Worm (Caenorhabditis elegans) whole organism, L4 larva: ENCODE results near the gene nhr-210.
A peak's percentile ranks its signal among the peaks of the same experiment; 100 is the strongest.

Experiments used
- F37D6.2 ChIP-seq: sonication (generic microtip); optimal IDR thresholded peaks from 2 replicates; lab custom pipeline; 2016; ENCODE audit warnings: mild to moderate bottlenecking, missing genetic modification characterization, missing compliant biosample characterization
- F44E2.7 ChIP-seq: fragments of 200-800 bp; sonication (Bioruptor generic); IDR thresholded peaks from 2 replicates; pipeline ENCODE4 v2.1.2; 2022; ENCODE audit warnings: missing genetic modification characterization, missing compliant biosample characterization
- F49E8.2 ChIP-seq: sonication (generic microtip); optimal IDR thresholded peaks from 2 replicates; lab custom pipeline; 2016; ENCODE audit warnings: missing compliant biosample characterization, mild to moderate bottlenecking, missing genetic modification characterization, borderline replicate concordance
- R02D3.7 ChIP-seq: fragments of 150-350 bp; sonication (generic microtip); optimal IDR thresholded peaks from 3 replicates; lab custom pipeline; 2014; ENCODE audit warnings: missing biosample characterization, missing genetic modification characterization
- Y5F2A.4 ChIP-seq: fragments of 200-800 bp; sonication (Bioruptor generic); optimal IDR thresholded peaks from 2 replicates; lab custom pipeline; 2018; ENCODE audit warnings: mild to moderate bottlenecking, missing genetic modification characterization, missing compliant biosample characterization
- ZK546.5 ChIP-seq, 2 experiments: sonication (generic microtip); optimal IDR thresholded peaks; 2 replicates each; lab custom pipeline; 2017; ENCODE audit warnings: missing biosample characterization in 2 of 2, missing genetic modification characterization in 2 of 2
- aha-1 ChIP-seq: fragments of 150-350 bp; peaks from one replicate; lab custom pipeline; 2014; ENCODE audit warnings: missing biosample characterization, missing genetic modification characterization
- ama-1 ChIP-seq: fragments of 150-350 bp; optimal IDR thresholded peaks from 2 replicates; lab custom pipeline; 2014; ENCODE audit warnings: inconsistent platforms, mixed read lengths
- ceh-28 ChIP-seq: fragments of 150-350 bp; optimal IDR thresholded peaks from 2 replicates; lab custom pipeline; 2014; ENCODE audit warnings: missing biosample characterization, missing genetic modification reagents, missing genetic modification characterization
- ceh-44 ChIP-seq: fragments of 200-800 bp; sonication (Bioruptor generic); IDR thresholded peaks from 2 replicates; pipeline ENCODE4 v1.3.6; 2022; ENCODE audit warnings: missing genetic modification reagents, missing genetic modification characterization, missing compliant biosample characterization
- ceh-82 ChIP-seq: sonication (generic microtip); optimal IDR thresholded peaks from 2 replicates; lab custom pipeline; 2017; ENCODE audit warnings: missing biosample characterization, missing genetic modification characterization
- cey-2 ChIP-seq: sonication (generic microtip); optimal IDR thresholded peaks from 3 replicates; lab custom pipeline; 2017; ENCODE audit warnings: missing genetic modification characterization, mild to moderate bottlenecking, missing compliant biosample characterization, antibody characterized with exemption, borderline replicate concordance; ENCODE audit not compliant: insufficient read depth
- ctbp-1 ChIP-seq: fragments of 200-800 bp; sonication (Bioruptor generic); IDR thresholded peaks from 2 replicates; pipeline ENCODE4 v1.3.6; 2022; ENCODE audit warnings: missing genetic modification reagents, missing genetic modification characterization, missing compliant biosample characterization
- daf-12 ChIP-seq: fragments of 150-350 bp; optimal IDR thresholded peaks from 2 replicates; lab custom pipeline; 2014; ENCODE audit warnings: missing biosample characterization, missing genetic modification reagents, missing genetic modification characterization
- daf-16 ChIP-seq, 3 experiments: sonication (generic microtip); optimal IDR thresholded peaks; 2 replicates each; lab custom pipeline; 2016 to 2017; ENCODE audit warnings: missing genetic modification characterization in 3 of 3, missing genetic modification reagents in 3 of 3, mild to moderate bottlenecking in 2 of 3, missing compliant biosample characterization in 2 of 3, missing biosample characterization in 1 of 3, moderate library complexity in 1 of 3
- dmd-6 ChIP-seq: fragments of 200-800 bp; sonication (Bioruptor generic); IDR thresholded peaks from 2 replicates; pipeline ENCODE4 v1.3.6; 2022; ENCODE audit warnings: missing genetic modification reagents, missing genetic modification characterization, missing compliant biosample characterization
- dmd-8 ChIP-seq: fragments of 200-800 bp; sonication (Bioruptor generic); IDR thresholded peaks from 2 replicates; pipeline ENCODE4 v1.3.6; 2022; ENCODE audit warnings: missing genetic modification characterization, missing compliant biosample characterization
- hif-1 ChIP-seq, 2 experiments: sonication (generic microtip); optimal IDR thresholded peaks; 2 replicates each; lab custom pipeline; 2016 to 2017; ENCODE audit warnings: missing compliant biosample characterization in 2 of 2, missing genetic modification characterization in 2 of 2, missing genetic modification reagents in 2 of 2, missing genotype in 2 of 2, mild to moderate bottlenecking in 1 of 2
- hlh-30 ChIP-seq: sonication (generic microtip); optimal IDR thresholded peaks from 2 replicates; lab custom pipeline; 2017; ENCODE audit warnings: antibody characterized with exemption, mild to moderate bottlenecking, missing genetic modification characterization, missing compliant biosample characterization; ENCODE audit not compliant: insufficient read depth
- jun-1 ChIP-seq: fragments of 150-350 bp; optimal IDR thresholded peaks from 2 replicates; lab custom pipeline; 2014; ENCODE audit warnings: missing biosample characterization, missing genetic modification reagents, missing genetic modification characterization
- lin-1 ChIP-seq: fragments of 200-800 bp; sonication (Bioruptor generic); IDR thresholded peaks from 2 replicates; pipeline ENCODE4 v1.3.6; 2022; ENCODE audit warnings: missing genetic modification reagents, missing genetic modification characterization, missing compliant biosample characterization
- lin-29 ChIP-seq: fragments of 200-800 bp; sonication (Bioruptor generic); IDR thresholded peaks from 2 replicates; pipeline ENCODE4 v1.3.6; 2022; ENCODE audit warnings: missing genetic modification reagents, missing genetic modification characterization, missing compliant biosample characterization
- lin-39 ChIP-seq: fragments of 150-350 bp; optimal IDR thresholded peaks from 2 replicates; lab custom pipeline; 2014; ENCODE audit warnings: missing biosample characterization, missing genetic modification reagents, missing genetic modification characterization
- lir-3 ChIP-seq: sonication (generic microtip); optimal IDR thresholded peaks from 2 replicates; lab custom pipeline; 2016; ENCODE audit warnings: mild to moderate bottlenecking, missing genetic modification characterization, missing compliant biosample characterization
- lsy-2 ChIP-seq, 2 experiments: fragments of 150-350 bp in 1 of 2; sonication (generic microtip) in 1 of 2; optimal IDR thresholded peaks; 2 replicates each; lab custom pipeline; 2014 to 2017; ENCODE audit warnings: missing biosample characterization in 2 of 2, missing genetic modification characterization in 2 of 2
- mep-1 ChIP-seq: fragments of 150-350 bp; sonication (generic microtip); optimal IDR thresholded peaks from 3 replicates; lab custom pipeline; 2014; ENCODE audit warnings: missing biosample characterization, missing genetic modification characterization
- mxl-2 ChIP-seq: fragments of 200-800 bp; sonication (Bioruptor generic); conservative IDR thresholded peaks from 2 replicates; pipeline ENCODE4 v1.3.6; 2022; ENCODE audit warnings: missing genetic modification reagents, missing genetic modification characterization, missing compliant biosample characterization
- mxl-3 ChIP-seq: fragments of 200-800 bp; sonication (Bioruptor generic); optimal IDR thresholded peaks from 2 replicates; lab custom pipeline; 2018; ENCODE audit warnings: mild to moderate bottlenecking, missing genetic modification characterization, missing compliant biosample characterization
- nhr-48 ChIP-seq: sonication (generic microtip); optimal IDR thresholded peaks from 2 replicates; lab custom pipeline; 2016; ENCODE audit warnings: mild to moderate bottlenecking, missing genetic modification characterization, missing compliant biosample characterization
- nhr-6 ChIP-seq: fragments of 150-350 bp; optimal IDR thresholded peaks from 2 replicates; lab custom pipeline; 2014; ENCODE audit warnings: missing biosample characterization, missing genetic modification characterization
- nhr-77 ChIP-seq: fragments of 150-350 bp; optimal IDR thresholded peaks from 2 replicates; lab custom pipeline; 2014; ENCODE audit warnings: missing biosample characterization, missing genetic modification characterization
- pqm-1 ChIP-seq: sonication (generic microtip); optimal IDR thresholded peaks from 2 replicates; lab custom pipeline; 2017; ENCODE audit warnings: missing biosample characterization, missing genetic modification characterization
- saeg-2 ChIP-seq: fragments of 200-800 bp; sonication (Bioruptor generic); IDR thresholded peaks from 2 replicates; pipeline ENCODE4 v1.3.6; 2022; ENCODE audit warnings: missing genetic modification reagents, missing genetic modification characterization, missing compliant biosample characterization
- set-16 ChIP-seq: fragments of 200-800 bp; sonication (Bioruptor generic); IDR thresholded peaks from 2 replicates; pipeline ENCODE4 v1.3.6; 2022; ENCODE audit warnings: missing genetic modification reagents, missing genetic modification characterization, missing compliant biosample characterization
- skn-1 ChIP-seq: fragments of 150-350 bp; optimal IDR thresholded peaks from 2 replicates; lab custom pipeline; 2014; ENCODE audit warnings: missing biosample characterization, missing genetic modification characterization
- snpc-1.2 ChIP-seq: fragments of 200-800 bp; sonication (Bioruptor generic); IDR thresholded peaks from 2 replicates; pipeline ENCODE4 v1.3.6; 2022; ENCODE audit warnings: missing genetic modification reagents, missing genetic modification characterization, missing compliant biosample characterization
- spr-1 ChIP-seq: sonication (generic microtip); optimal IDR thresholded peaks from 2 replicates; lab custom pipeline; 2016; ENCODE audit warnings: mild to moderate bottlenecking, missing genetic modification characterization, missing compliant biosample characterization
- vab-7 ChIP-seq: fragments of 200-800 bp; sonication (Bioruptor generic); IDR thresholded peaks from 2 replicates; pipeline ENCODE4 v1.3.6; 2022; ENCODE audit warnings: missing genetic modification reagents, missing genetic modification characterization, missing compliant biosample characterization
- zfp-3 ChIP-seq: fragments of 200-800 bp; sonication (Bioruptor generic); conservative IDR thresholded peaks from 2 replicates; pipeline ENCODE4 v1.3.6; 2022; ENCODE audit warnings: missing genetic modification reagents, missing genetic modification characterization, missing compliant biosample characterization
- ztf-7 ChIP-seq: fragments of 150-350 bp; optimal IDR thresholded peaks from 2 replicates; lab custom pipeline; 2014; ENCODE audit warnings: missing biosample characterization, missing genetic modification characterization

Gene nhr-210

DNA sequence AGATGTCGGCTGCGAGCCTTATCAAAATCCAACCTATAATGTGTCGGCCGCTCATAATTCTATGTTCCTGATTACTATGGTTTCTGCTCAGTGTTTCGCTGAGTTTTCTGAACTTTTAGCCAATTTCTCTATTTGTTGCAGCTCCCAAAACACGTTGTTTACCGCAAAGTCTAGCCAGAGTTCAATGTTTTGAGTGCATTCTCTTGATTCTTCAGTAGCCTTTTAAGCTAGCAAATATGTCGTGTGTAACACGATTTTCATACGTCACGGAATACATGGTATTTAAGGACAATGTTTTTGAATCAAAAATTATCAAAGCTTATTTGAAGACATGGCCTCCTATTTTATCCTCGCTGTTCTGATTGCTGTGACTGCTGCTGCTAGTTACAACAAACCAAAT, 14.2 kb downstream of the nhr-210 start, which contains the start of gene srlf-19:
TSS of gene srlf-19 (plus strand) at position 301 of the 400 bp plus-strand sequence.
- TF ChIP-seq jun-1 (tag; lab: Kevin White, UChicago) (no peak), daf-16 (GFP tag; optimal IDR thresholded peaks at IDR 0.05; lab: Kevin White, UChicago) (no peak), daf-16 (tag; optimal IDR thresholded peaks at IDR 0.05; lab: Kevin White, UChicago) (no peak), F37D6.2 (no peak), spr-1 (tag; lab: Kevin White, UChicago) (no peak), lsy-2 (tag; optimal IDR thresholded peaks at IDR 0.05; lab: Kevin White, UChicago) (no peak), vab-7 (no peak), cey-2 (tag; lab: Kevin White, UChicago) (no peak), dmd-8 (no peak), F49E8.2 (tag; lab: Kevin White, UChicago) (no peak), nhr-6 (tag; lab: Kevin White, UChicago) (no peak), ztf-7 (no peak), dmd-6 (GFP tag; lab: Robert Waterston, UW) (no peak), mxl-2 (GFP tag; lab: Robert Waterston, UW) (no peak)

DNA sequence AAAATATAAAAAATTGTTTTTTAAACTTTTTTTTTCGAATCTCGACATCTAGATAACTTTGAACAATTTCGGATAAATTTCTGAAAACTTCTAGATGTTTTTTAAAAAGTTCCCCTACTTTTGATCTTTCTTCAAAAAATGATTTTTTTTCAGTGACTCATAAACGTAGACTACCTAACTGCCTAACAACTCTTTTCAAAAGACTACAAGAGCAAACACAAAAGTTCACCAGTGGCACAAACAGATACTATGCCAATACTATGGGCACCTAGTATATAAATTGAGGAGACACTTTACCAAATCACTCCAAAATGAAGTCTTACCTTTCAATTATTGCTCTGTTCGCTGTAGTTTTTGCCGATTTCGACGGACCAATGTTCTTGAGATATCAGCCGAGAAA, 15.6 kb downstream of the nhr-210 start, which contains the start of gene srlf-35:
TSS of gene srlf-35 (plus strand) at position 301 of the 400 bp plus-strand sequence.
- TF ChIP-seq nhr-6 (tag; lab: Kevin White, UChicago) (no peak), lin-1 (GFP tag; lab: Robert Waterston, UW) (no peak), snpc-1.2 (GFP tag; lab: Robert Waterston, UW) (no peak), ceh-82 (tag; lab: Kevin White, UChicago) (no peak), hif-1 (tag; optimal IDR thresholded peaks at IDR 0.05; lab: Kevin White, UChicago) (no peak), daf-12 (tag; lab: Kevin White, UChicago) (no peak), lin-39 (no peak), dmd-8 (no peak), lir-3 (tag; lab: Kevin White, UChicago) (no peak), mep-1 (no peak), nhr-48 (tag; lab: Kevin White, UChicago) (no peak)
- TF ChIP-seq, all 104 proteins: peak for 0

ce11 chrV:502803-503273, 16.5 kb downstream of the nhr-210 start, which contains the start of gene T01G6.10:
Gene T01G6.10 (minus strand): TSS chrV:503223.
- no peak for TF ChIP-seq F44E2.7
- no peak for TF ChIP-seq Y5F2A.4
- no peak for TF ChIP-seq lin-29 (GFP tag; lab: Robert Waterston, UW)
- no peak for TF ChIP-seq saeg-2
- TF ChIP-seq pqm-1 (tag; lab: Kevin White, UChicago) = no peak
- TF ChIP-seq ceh-44 (GFP tag; lab: Robert Waterston, UW) = no peak
- peak; percentile 96 for TF ChIP-seq aha-1 (tag; lab: Kevin White, UChicago)

ce11 chrV:501230-501629, 18.1 kb downstream of the nhr-210 start, which contains the start of gene str-256:
Gene str-256 (minus strand): TSS chrV:501330.
- no peak for TF ChIP-seq zfp-3 (GFP tag; lab: Robert Waterston, UW)
- no peak for TF ChIP-seq dmd-8
- TF ChIP-seq ZK546.5 (tag; optimal IDR thresholded peaks at IDR 0.05; lab: Kevin White, UChicago) = no peak
- TF ChIP-seq lin-29 (GFP tag; lab: Robert Waterston, UW) = no peak
- no peak for TF ChIP-seq ctbp-1
- no peak for TF ChIP-seq set-16 (GFP tag; lab: Robert Waterston, UW)
- TF ChIP-seq ama-1 (lab: Kevin White, UChicago) = no peak
- no peak for TF ChIP-seq ceh-28
- no peak for TF ChIP-seq hlh-30 (tag; lab: Kevin White, UChicago)
- no peak for TF ChIP-seq F44E2.7
- TF ChIP-seq nhr-77 = no peak
- TF ChIP-seq skn-1 (tag; lab: Kevin White, UChicago) = no peak
- no peak for TF ChIP-seq mxl-3 (GFP tag; lab: Kevin White, UChicago)
- no peak for TF ChIP-seq R02D3.7
